Fruit fly (Drosophila melanogaster): ENCODE results near the gene CG16995.

- TF ChIP-seq pad (GFP tag; optimal IDR thresholded peaks at IDR 0.05) (no peak), CG5204 (GFP tag; optimal IDR thresholded peaks at IDR 0.05) (no peak)
These were observed 3.7 kb downstream of the CG16995 start, which contains the start of gene eys for dm6 chr2L:2311449-2311848.
